Fruit fly (Drosophila melanogaster): ENCODE results near the gene CG11885.

CG11885 gene

dm6 chr2L:429680-430484 is 8.6 kb upstream of the CG11885 start (continued):
- TF ChIP-seq B-H1 (GFP tag; IDR thresholded peaks at IDR 0.05) (no peak), ac (GFP tag; optimal IDR thresholded peaks at IDR 0.05) (no peak), D (optimal IDR thresholded peaks at IDR 0.05) (no peak), D (GFP tag; optimal IDR thresholded peaks at IDR 0.05) (peak; percentile 12), CG16815 (GFP tag; optimal IDR thresholded peaks at IDR 0.05) (peak; percentile 71), Oli (tag; optimal IDR thresholded peaks at IDR 0.05) (peak; percentile 8), CG9932 (GFP tag; IDR thresholded peaks at IDR 0.05) (peak; percentile 61), CG1602 (GFP tag; optimal IDR thresholded peaks at IDR 0.05) (peak; percentile 41), CG2875 (GFP tag; optimal IDR thresholded peaks at IDR 0.05) (peak; percentile 25), CG10654 (GFP tag; optimal IDR thresholded peaks at IDR 0.05) (peak; percentile 19), CG10366 (GFP tag; IDR thresholded peaks at IDR 0.05) (peak; percentile 39), toy (GFP tag; IDR thresholded peaks at IDR 0.05) (no peak), ssp (GFP tag; IDR thresholded peaks at IDR 0.05) (peak; percentile 25; the same call in 1 of the 2 replicates), CG13296 (GFP tag; optimal IDR thresholded peaks at IDR 0.05) (no peak), nom (GFP tag; optimal IDR thresholded peaks at IDR 0.05) (peak; percentile 10), CG11504 (tag; optimal IDR thresholded peaks at IDR 0.05) (peak; percentile 40), fru (optimal IDR thresholded peaks at IDR 0.05) (no peak), lilli (GFP tag; optimal IDR thresholded peaks at IDR 0.05) (peak; percentile 70), CG14441 (GFP tag; IDR thresholded peaks at IDR 0.05) (no peak), sisA (GFP tag; IDR thresholded peaks at IDR 0.05) (peak; percentile 47), HLH54F (GFP tag; optimal IDR thresholded peaks at IDR 0.05) (peak; percentile 37), gce (GFP tag; IDR thresholded peaks at IDR 0.05) (no peak), CG14710 (tag; optimal IDR thresholded peaks at IDR 0.05) (peak; percentile 48), pzg (GFP tag; optimal IDR thresholded peaks at IDR 0.05) (no peak), CG34376 (GFP tag; optimal IDR thresholded peaks at IDR 0.05) (no peak), jumu (GFP tag; optimal IDR thresholded peaks at IDR 0.05) (peak; percentile 72), CG17912 (GFP tag; optimal IDR thresholded peaks at IDR 0.05) (no peak), CG30020 (tag; optimal IDR thresholded peaks at IDR 0.05) (no peak), CG15696 (tag; optimal IDR thresholded peaks at IDR 0.05) (peak; percentile 27), CTCF (GFP tag; optimal IDR thresholded peaks at IDR 0.05) (no peak), CG11085 (GFP tag; IDR thresholded peaks at IDR 0.05) (0 out of 2 replicates have a peak, but pooled peaks have one; percentile 21), sim (GFP tag; IDR thresholded peaks at IDR 0.05) (peak; percentile 63; the same call in 1 of the 2 replicates), slou (GFP tag; optimal IDR thresholded peaks at IDR 0.05) (no peak), h (optimal IDR thresholded peaks at IDR 0.05) (no peak), CG18764 (GFP tag; optimal IDR thresholded peaks at IDR 0.05) (peak; percentile 16), CG8281 (tag; optimal IDR thresholded peaks at IDR 0.05) (no peak), odd (GFP tag; optimal IDR thresholded peaks at IDR 0.05) (no peak), Sry-β (GFP tag; optimal IDR thresholded peaks at IDR 0.05) (no peak), wek (GFP tag; optimal IDR thresholded peaks at IDR 0.05) (no peak), lov (optimal IDR thresholded peaks at IDR 0.05) (no peak), lov (GFP tag; IDR thresholded peaks at IDR 0.05) (0 out of 3 replicates have a peak, but pooled peaks have one; percentile 51), trem (tag; optimal IDR thresholded peaks at IDR 0.05) (peak; percentile 9), CG18011 (GFP tag; optimal IDR thresholded peaks at IDR 0.05) (no peak), az2 (GFP tag; optimal IDR thresholded peaks at IDR 0.05) (peak; percentile 53), psq (GFP tag; optimal IDR thresholded peaks at IDR 0.05) (peak; percentile 24), TFAM (GFP tag; optimal IDR thresholded peaks at IDR 0.05) (no peak), MBD-R2 (GFP tag; IDR thresholded peaks at IDR 0.05) (0 out of 2 replicates have a peak, but pooled peaks have one; percentile 12), Adf1 (GFP tag; IDR thresholded peaks at IDR 0.05) (no peak), CG2678 (tag; optimal IDR thresholded peaks at IDR 0.05) (peak; percentile 66), H15 (GFP tag; IDR thresholded peaks at IDR 0.05) (0 out of 3 replicates have a peak, but pooled peaks have one; percentile 31), Vsx1 (GFP tag; optimal IDR thresholded peaks at IDR 0.05) (peak; percentile 31)

All from whole organism, embryonic.